Fruit fly (Drosophila melanogaster) whole organism, embryonic: ENCODE measurements around the gene CG46523.
A peak's percentile ranks its signal among the peaks of the same experiment; 100 is the strongest.

Experiments
- Asciz ChIP-seq: fragments of 200-800 bp; sonication (Bioruptor generic); optimal IDR thresholded peaks from 2 replicates; lab custom pipeline; 2017; ENCODE audit warnings: missing biosample characterization, mild to moderate bottlenecking, missing genetic modification characterization, missing genetic modification reagents
- Blimp-1 ChIP-seq: fragments of 200-800 bp; sonication (Bioruptor generic); optimal IDR thresholded peaks from 3 replicates; lab custom pipeline; 2018; ENCODE audit warnings: missing biosample characterization, missing genetic modification characterization, mild to moderate bottlenecking, moderate library complexity, missing genetic modification reagents
- BtbVII ChIP-seq: fragments of 200-800 bp; sonication (Bioruptor generic); optimal IDR thresholded peaks from 3 replicates; lab custom pipeline; 2017; ENCODE audit warnings: missing biosample characterization, mild to moderate bottlenecking, missing genetic modification characterization
- C15 ChIP-seq: fragments of 200-800 bp; sonication (Bioruptor generic); IDR thresholded peaks from 3 replicates; pipeline ENCODE4 v1.3.6; 2022; ENCODE audit warnings: missing biosample characterization, missing genetic modification characterization
- CG10431 ChIP-seq: fragments of 200-800 bp; sonication (Bioruptor generic); optimal IDR thresholded peaks from 3 replicates; lab custom pipeline; 2018; ENCODE audit warnings: missing biosample characterization, mild to moderate bottlenecking, missing genetic modification characterization
- CG12071 ChIP-seq: fragments of 200-800 bp; sonication (Bioruptor generic); optimal IDR thresholded peaks from 3 replicates; lab custom pipeline; 2018; ENCODE audit warnings: missing biosample characterization, mild to moderate bottlenecking, missing genetic modification characterization
- CG12391 ChIP-seq: fragments of 200-800 bp; sonication (Bioruptor generic); optimal IDR thresholded peaks from 3 replicates; lab custom pipeline; 2018; ENCODE audit warnings: missing biosample characterization, mild to moderate bottlenecking, missing genetic modification characterization, moderate library complexity
- CG12769 ChIP-seq: fragments of 200-800 bp; sonication (Bioruptor generic); optimal IDR thresholded peaks from 2 replicates; lab custom pipeline; 2019; ENCODE audit warnings: missing biosample characterization, mild to moderate bottlenecking, missing genetic modification characterization, moderate library complexity
- CG15269 ChIP-seq: fragments of 200-800 bp; sonication (Bioruptor generic); optimal IDR thresholded peaks from 2 replicates; lab custom pipeline; 2018; ENCODE audit warnings: missing biosample characterization, mild to moderate bottlenecking, missing genetic modification characterization, moderate library complexity
- CG15514 ChIP-seq: fragments of 200-800 bp; sonication (Bioruptor generic); optimal IDR thresholded peaks from 3 replicates; lab custom pipeline; 2017; ENCODE audit warnings: missing biosample characterization, missing genetic modification characterization, mild to moderate bottlenecking, moderate library complexity, missing genetic modification reagents
- CG17385 ChIP-seq: fragments of 200-800 bp; sonication (Bioruptor generic); optimal IDR thresholded peaks from 3 replicates; lab custom pipeline; 2018; ENCODE audit warnings: missing biosample characterization, mild to moderate bottlenecking, missing genetic modification characterization
- CG2712 ChIP-seq: fragments of 200-800 bp; optimal IDR thresholded peaks from 3 replicates; lab custom pipeline; 2019; ENCODE audit warnings: missing biosample characterization, mild to moderate bottlenecking, missing genetic modification characterization, moderate library complexity
- CG2875 ChIP-seq: fragments of 200-800 bp; sonication (Bioruptor generic); optimal IDR thresholded peaks from 2 replicates; lab custom pipeline; 2017; ENCODE audit warnings: missing biosample characterization, mild to moderate bottlenecking, missing genetic modification characterization, missing genetic modification reagents
- CG32767 ChIP-seq: fragments of 200-800 bp; sonication (Bioruptor generic); IDR thresholded peaks from 2 replicates; pipeline ENCODE4 v1.3.6; 2022; ENCODE audit warnings: missing biosample characterization, missing genetic modification characterization
- CG32772 ChIP-seq: fragments of 200-800 bp; sonication (Bioruptor generic); IDR thresholded peaks from 2 replicates; pipeline ENCODE4 v1.3.6; 2022; ENCODE audit warnings: missing biosample characterization, missing genetic modification characterization
- CG3847 ChIP-seq: fragments of 200-800 bp; sonication (Bioruptor generic); IDR thresholded peaks from 2 replicates; pipeline ENCODE4 v1.3.6; 2022; ENCODE audit warnings: missing biosample characterization, missing genetic modification characterization
- CG7372 ChIP-seq: fragments of 200-800 bp; sonication (Bioruptor generic); IDR thresholded peaks from 2 replicates; pipeline ENCODE4 v1.3.6; 2022; ENCODE audit warnings: missing biosample characterization, missing genetic modification characterization
- CG7556 ChIP-seq: fragments of 200-800 bp; sonication (Bioruptor generic); optimal IDR thresholded peaks from 2 replicates; lab custom pipeline; 2017; ENCODE audit warnings: missing biosample characterization, mild to moderate bottlenecking, missing genetic modification characterization
- CG7786 ChIP-seq: fragments of 200-800 bp; sonication (Bioruptor generic); optimal IDR thresholded peaks from 2 replicates; lab custom pipeline; 2016; ENCODE audit warnings: missing biosample characterization, missing genetic modification characterization
- CG8359 ChIP-seq: fragments of 200-800 bp; sonication (Bioruptor generic); optimal IDR thresholded peaks from 2 replicates; lab custom pipeline; 2017; ENCODE audit warnings: missing biosample characterization, mild to moderate bottlenecking, missing genetic modification characterization, borderline replicate concordance
- CG9932 ChIP-seq: fragments of 200-800 bp; sonication (Bioruptor generic); IDR thresholded peaks from 2 replicates; pipeline ENCODE4 v1.3.6; 2022; ENCODE audit warnings: missing biosample characterization, missing genetic modification characterization
- Dad ChIP-seq: fragments of 200-800 bp; sonication (Bioruptor generic); optimal IDR thresholded peaks from 3 replicates; lab custom pipeline; 2016; ENCODE audit warnings: missing biosample characterization, missing genetic modification characterization
- Deaf1 ChIP-seq: fragments of 200-800 bp; optimal IDR thresholded peaks from 3 replicates; lab custom pipeline; 2019; ENCODE audit warnings: missing biosample characterization, mild to moderate bottlenecking, missing genetic modification characterization, moderate library complexity
- Ets97D ChIP-seq: fragments of 200-800 bp; sonication (Bioruptor generic); optimal IDR thresholded peaks from 3 replicates; lab custom pipeline; 2016; ENCODE audit warnings: missing biosample characterization, missing genetic modification characterization
- Fer3 ChIP-seq: fragments of 200-800 bp; sonication (Bioruptor generic); optimal IDR thresholded peaks from 2 replicates; lab custom pipeline; 2018; ENCODE audit warnings: missing biosample characterization, mild to moderate bottlenecking, missing genetic modification characterization, moderate library complexity
- HmgD ChIP-seq: fragments of 200-800 bp; sonication (Bioruptor generic); optimal IDR thresholded peaks from 3 replicates; lab custom pipeline; 2016; ENCODE audit warnings: missing biosample characterization, missing genetic modification characterization
- Hmr ChIP-seq: fragments of 200-800 bp; sonication (Bioruptor generic); optimal IDR thresholded peaks from 3 replicates; lab custom pipeline; 2017; ENCODE audit warnings: mild to moderate bottlenecking, missing biosample characterization, missing genetic modification reagents, missing genetic modification characterization
- Hr39 ChIP-seq: fragments of >200 bp; optimal IDR thresholded peaks from 2 replicates; lab custom pipeline; 2017
- Kr ChIP-seq: fragments of 200-800 bp; sonication (Bioruptor generic); optimal IDR thresholded peaks from 2 replicates; lab custom pipeline; 2017; ENCODE audit warnings: missing biosample characterization, mild to moderate bottlenecking, missing genetic modification characterization
- NC2α ChIP-seq: fragments of 200-800 bp; sonication (Bioruptor generic); optimal IDR thresholded peaks from 2 replicates; lab custom pipeline; 2016; ENCODE audit warnings: missing biosample characterization, missing genetic modification characterization
- Oli ChIP-seq: fragments of 200-800 bp; sonication (Bioruptor generic); optimal IDR thresholded peaks from 2 replicates; lab custom pipeline; 2018; ENCODE audit warnings: missing biosample characterization, mild to moderate bottlenecking, missing genetic modification characterization, moderate library complexity
- Pdp1 ChIP-seq, 2 experiments: fragments of 200-800 bp; sonication (Bioruptor generic); optimal IDR thresholded peaks; 3 replicates each; lab custom pipeline; 2016; ENCODE audit warnings: missing biosample characterization in 2 of 2, missing genetic modification characterization in 2 of 2, mild to moderate bottlenecking in 1 of 2, moderate library complexity in 1 of 2
- Stat92E ChIP-seq, 3 experiments: fragments of >200 bp in 2 of 3; fragments of 200-800 bp in 1 of 3; sonication (Bioruptor generic) in 1 of 3; optimal IDR thresholded peaks; 2 replicates each; lab custom pipeline; 2017 to 2019; ENCODE audit warnings: missing biosample characterization in 3 of 3, missing genetic modification characterization in 3 of 3, mild to moderate bottlenecking in 1 of 3, moderate library complexity in 1 of 3
- ab ChIP-seq: fragments of 200-800 bp; sonication (Bioruptor generic); optimal IDR thresholded peaks from 2 replicates; lab custom pipeline; 2016; ENCODE audit warnings: missing biosample characterization, missing genetic modification characterization
- ato ChIP-seq: fragments of 200-800 bp; sonication (Bioruptor generic); IDR thresholded peaks from 2 replicates; pipeline ENCODE4 v1.3.6; 2022; ENCODE audit warnings: missing biosample characterization, missing genetic modification characterization; ENCODE audit not compliant: partially characterized antibody
- bbx ChIP-seq: fragments of 200-800 bp; sonication (Bioruptor generic); IDR thresholded peaks from 2 replicates; pipeline ENCODE4 v1.3.6; 2022; ENCODE audit warnings: missing biosample characterization, missing genetic modification characterization; ENCODE audit not compliant: partially characterized antibody
- chn ChIP-seq: fragments of 200-800 bp; sonication (Bioruptor generic); optimal IDR thresholded peaks from 2 replicates; lab custom pipeline; 2016; ENCODE audit warnings: missing biosample characterization, missing genetic modification characterization
- fru ChIP-seq: fragments of >200 bp; optimal IDR thresholded peaks from 2 replicates; lab custom pipeline; 2017
- gce ChIP-seq: fragments of 200-800 bp; sonication (Bioruptor generic); IDR thresholded peaks from 3 replicates; pipeline ENCODE4 v1.3.6; 2022; ENCODE audit warnings: missing biosample characterization, missing genetic modification characterization
- gem ChIP-seq: fragments of 200-800 bp; sonication (Bioruptor generic); optimal IDR thresholded peaks from 2 replicates; lab custom pipeline; 2019; ENCODE audit warnings: missing biosample characterization, mild to moderate bottlenecking, missing genetic modification characterization, moderate library complexity
- gfzf ChIP-seq: fragments of 200-800 bp; sonication (Bioruptor generic); optimal IDR thresholded peaks from 2 replicates; lab custom pipeline; 2016; ENCODE audit warnings: missing biosample characterization, mild to moderate bottlenecking, missing genetic modification characterization, moderate library complexity
- jumu ChIP-seq: fragments of 200-800 bp; sonication (Bioruptor generic); optimal IDR thresholded peaks from 3 replicates; lab custom pipeline; 2016; ENCODE audit warnings: missing biosample characterization, missing genetic modification characterization
- lilli ChIP-seq: fragments of 200-800 bp; sonication (Bioruptor generic); optimal IDR thresholded peaks from 3 replicates; lab custom pipeline; 2016; ENCODE audit warnings: missing biosample characterization, missing genetic modification characterization
- onecut ChIP-seq: fragments of 200-800 bp; sonication (Bioruptor generic); IDR thresholded peaks from 2 replicates; pipeline ENCODE4 v1.3.6; 2022; ENCODE audit warnings: missing biosample characterization, missing genetic modification characterization
- org-1 ChIP-seq: fragments of 200-800 bp; sonication (Bioruptor generic); optimal IDR thresholded peaks from 2 replicates; lab custom pipeline; 2017; ENCODE audit warnings: missing biosample characterization, missing genetic modification characterization
- p53 ChIP-seq: fragments of 200-800 bp; sonication (Bioruptor generic); optimal IDR thresholded peaks from 2 replicates; lab custom pipeline; 2016; ENCODE audit warnings: missing biosample characterization, missing genetic modification characterization
- pho ChIP-seq: fragments of 200-800 bp; sonication (Bioruptor generic); optimal IDR thresholded peaks from 2 replicates; lab custom pipeline; 2016; ENCODE audit warnings: missing biosample characterization, missing genetic modification characterization
- pita ChIP-seq: fragments of 200-800 bp; sonication (Bioruptor generic); optimal IDR thresholded peaks from 2 replicates; lab custom pipeline; 2017; ENCODE audit warnings: missing biosample characterization, mild to moderate bottlenecking, missing genetic modification characterization
- sima ChIP-seq: fragments of 200-800 bp; sonication (Bioruptor generic); optimal IDR thresholded peaks from 2 replicates; lab custom pipeline; 2016; ENCODE audit warnings: missing biosample characterization, missing genetic modification characterization
- ssp ChIP-seq: fragments of 200-800 bp; sonication (Bioruptor generic); IDR thresholded peaks from 2 replicates; pipeline ENCODE4 v1.3.6; 2022; ENCODE audit warnings: missing biosample characterization, missing genetic modification characterization
- vfl ChIP-seq: fragments of 200-800 bp; sonication (Bioruptor generic); optimal IDR thresholded peaks from 2 replicates; lab custom pipeline; 2016; ENCODE audit warnings: missing biosample characterization, missing genetic modification characterization

CG46523 gene

dm6 chr3L:1962964-1963363 is 24.1 kb upstream of the CG46523 start, which contains the start of gene SCOT (continued):
- TF ChIP-seq Fer3 (tag; lab: Kevin White, UChicago) (no peak), CG7786 (GFP tag; lab: Kevin White, UChicago) (peak; percentile 68), Dad (GFP tag; lab: Kevin White, UChicago) (peak; percentile 39), Stat92E (GFP tag; optimal IDR thresholded peaks at IDR 0.05; lab: Kevin White, UChicago) (no peak), gce (peak; percentile 66; the same call in 1 of the 3 replicates), Blimp-1 (GFP tag; lab: Kevin White, UChicago) (no peak), CG7372 (GFP tag; lab: Robert Waterston, UW) (peak; percentile 57; the same call in 1 of the 2 replicates), sima (GFP tag; lab: Kevin White, UChicago) (no peak), bbx (GFP tag; lab: Robert Waterston, UW) (no peak), CG12391 (peak; percentile 70), ab (GFP tag; lab: Kevin White, UChicago) (no peak), chn (GFP tag; lab: Kevin White, UChicago) (peak; percentile 28), CG32767 (GFP tag; lab: Robert Waterston, UW) (peak; percentile 71; the same call in 1 of the 2 replicates), CG17385 (GFP tag; lab: Kevin White, UChicago) (no peak), pita (GFP tag; lab: Kevin White, UChicago) (no peak), CG15514 (GFP tag; lab: Kevin White, UChicago) (no peak), jumu (GFP tag; lab: Kevin White, UChicago) (peak; percentile 68), Pdp1 (GFP tag; optimal IDR thresholded peaks at IDR 0.05; lab: Kevin White, UChicago) (peak in 1 of 2 experiments; percentile 48), Asciz (GFP tag; lab: Kevin White, UChicago) (peak; percentile 31), Hr39 (lab: Kevin White, UChicago) (no peak), Deaf1 (tag; lab: Kevin White, UChicago) (no peak), CG10431 (GFP tag; lab: Kevin White, UChicago) (no peak), ssp (GFP tag; lab: Robert Waterston, UW) (peak; percentile 66), lilli (no peak), fru (no peak), ato (GFP tag; lab: Robert Waterston, UW) (no peak), CG9932 (GFP tag; lab: Robert Waterston, UW) (peak; percentile 50; the same call in 1 of the 2 replicates), CG2712 (tag; lab: Kevin White, UChicago) (no peak), Hmr (GFP tag; lab: Kevin White, UChicago) (no peak), gem (tag; lab: Kevin White, UChicago) (no peak), gfzf (GFP tag; lab: Kevin White, UChicago) (no peak), CG3847 (GFP tag; lab: Robert Waterston, UW) (peak; percentile 60), CG12071 (GFP tag; lab: Kevin White, UChicago) (peak; percentile 45), onecut (GFP tag; lab: Robert Waterston, UW) (peak; percentile 64), vfl (GFP tag; lab: Kevin White, UChicago) (peak; percentile 1), CG12769 (tag; lab: Kevin White, UChicago) (no peak), CG32772 (GFP tag; lab: Robert Waterston, UW) (peak; percentile 80), C15 (GFP tag; lab: Robert Waterston, UW) (no peak), HmgD (GFP tag; lab: Kevin White, UChicago) (peak; percentile 35), Oli (tag; lab: Kevin White, UChicago) (peak; percentile 81), CG7556 (no peak), Kr (no peak), Ets97D (GFP tag; lab: Kevin White, UChicago) (peak; percentile 17), org-1 (GFP tag; lab: Kevin White, UChicago) (peak; percentile 41), p53 (peak; percentile 28), CG2875 (peak; percentile 69), NC2α (GFP tag; lab: Kevin White, UChicago) (no peak), pho (no peak), CG15269 (tag; lab: Kevin White, UChicago) (no peak), BtbVII (GFP tag; lab: Kevin White, UChicago) (peak; percentile 16), CG8359 (GFP tag; lab: Kevin White, UChicago) (no peak)
